Worm (Caenorhabditis elegans): ENCODE measurements around the gene F11D5.5.

ce11 chrX:3290147-3290546, 11.7 kb upstream of the F11D5.5 start:
- TF ChIP-seq snpc-4 (tag; optimal IDR thresholded peaks at IDR 0.05) = no peak
- TF ChIP-seq elt-1 (tag; optimal IDR thresholded peaks at IDR 0.05; ENCODE audit: borderline replicate concordance, insufficient read depth) = no peak
- TF ChIP-seq nhr-237 (tag; optimal IDR thresholded peaks at IDR 0.05) = no peak
- TF ChIP-seq mep-1 (tag; optimal IDR thresholded peaks at IDR 0.05) = no peak
- no peak for TF ChIP-seq unc-62 (GFP tag; optimal IDR thresholded peaks at IDR 0.05)
- no peak for TF ChIP-seq nhr-12 (tag; optimal IDR thresholded peaks at IDR 0.05)
- TF ChIP-seq lin-13 (tag; optimal IDR thresholded peaks at IDR 0.05) = no peak

Data from whole organism, mixed stage, embryonic.